Fruit fly (Drosophila melanogaster) whole organism: ENCODE data around the gene CG7362.

ENCODE experiments used
- CG8478 ChIP-seq: fragments of >200 bp; optimal IDR thresholded peaks from 2 replicates; lab custom pipeline; 2018; ENCODE audit warnings: inconsistent platforms
- Dll ChIP-seq: fragments of >200 bp; optimal IDR thresholded peaks from 2 replicates; lab custom pipeline; 2017
- EcR ChIP-seq, 2 experiments: fragments of >200 bp; optimal IDR thresholded peaks; 2 replicates each; lab custom pipeline; 2017; ENCODE audit warnings: missing biosample characterization in 2 of 2, missing genetic modification characterization in 2 of 2, missing genetic modification reagents in 2 of 2
- pan ChIP-seq: fragments of >200 bp; optimal IDR thresholded peaks from 2 replicates; lab custom pipeline; 2017
- psq ChIP-seq: fragments of >200 bp; optimal IDR thresholded peaks from 2 replicates; lab custom pipeline; 2017
- usp ChIP-seq: fragments of >200 bp; optimal IDR thresholded peaks from 2 replicates; lab custom pipeline; 2017; ENCODE audit warnings: missing biosample characterization, missing genetic modification characterization, mixed read lengths

The CG7362 gene

dm6 chr3R:14736674-14737073 is 17.6 kb downstream of the CG7362 start:
- TF ChIP-seq usp (GFP tag; lab: Kevin White, UChicago) (no peak), CG8478 (lab: Kevin White, UChicago) (no peak), EcR (GFP tag; optimal IDR thresholded peaks at IDR 0.05; lab: Kevin White, UChicago) (no peak), Dll (lab: Kevin White, UChicago) (no peak), psq (lab: Kevin White, UChicago) (no peak), pan (lab: Kevin White, UChicago) (no peak)

dm6 chr3R:14736001-14736400 is 18.3 kb downstream of the CG7362 start:
- TF ChIP-seq usp (GFP tag; lab: Kevin White, UChicago) (no peak), pan (lab: Kevin White, UChicago) (no peak), EcR (GFP tag; optimal IDR thresholded peaks at IDR 0.05; lab: Kevin White, UChicago) (no peak), Dll (lab: Kevin White, UChicago) (no peak), CG8478 (lab: Kevin White, UChicago) (no peak), psq (lab: Kevin White, UChicago) (no peak)

dm6 chr3R:14734623-14735392 is 19.5 kb downstream of the CG7362 start:
- no peak for TF ChIP-seq pan (lab: Kevin White, UChicago)
- no peak for TF ChIP-seq usp (GFP tag; lab: Kevin White, UChicago)
- TF ChIP-seq psq (lab: Kevin White, UChicago): no peak
- no peak for TF ChIP-seq Dll (lab: Kevin White, UChicago)
- no peak for TF ChIP-seq CG8478 (lab: Kevin White, UChicago)
- TF ChIP-seq EcR (GFP tag; optimal IDR thresholded peaks at IDR 0.05; lab: Kevin White, UChicago): no peak

dm6 chr3R:14733937-14734336 is 20.3 kb downstream of the CG7362 start:
- TF ChIP-seq CG8478 (lab: Kevin White, UChicago): no peak
- no peak for TF ChIP-seq Dll (lab: Kevin White, UChicago)

- TF ChIP-seq psq (lab: Kevin White, UChicago) (no peak), EcR (GFP tag; optimal IDR thresholded peaks at IDR 0.05; lab: Kevin White, UChicago) (no peak), CG8478 (lab: Kevin White, UChicago) (no peak), usp (GFP tag; lab: Kevin White, UChicago) (no peak), Dll (lab: Kevin White, UChicago) (no peak)
Measured at dm6 chr3R:14733425-14733824, 20.8 kb downstream of the CG7362 start.

- TF ChIP-seq Dll (lab: Kevin White, UChicago): no peak
- no peak for TF ChIP-seq usp (GFP tag; lab: Kevin White, UChicago)
- TF ChIP-seq pan (lab: Kevin White, UChicago): no peak
- TF ChIP-seq psq (lab: Kevin White, UChicago): no peak
- no peak for TF ChIP-seq CG8478 (lab: Kevin White, UChicago)
Measured at dm6 chr3R:14731781-14732100, 22.5 kb downstream of the CG7362 start.

DNA sequence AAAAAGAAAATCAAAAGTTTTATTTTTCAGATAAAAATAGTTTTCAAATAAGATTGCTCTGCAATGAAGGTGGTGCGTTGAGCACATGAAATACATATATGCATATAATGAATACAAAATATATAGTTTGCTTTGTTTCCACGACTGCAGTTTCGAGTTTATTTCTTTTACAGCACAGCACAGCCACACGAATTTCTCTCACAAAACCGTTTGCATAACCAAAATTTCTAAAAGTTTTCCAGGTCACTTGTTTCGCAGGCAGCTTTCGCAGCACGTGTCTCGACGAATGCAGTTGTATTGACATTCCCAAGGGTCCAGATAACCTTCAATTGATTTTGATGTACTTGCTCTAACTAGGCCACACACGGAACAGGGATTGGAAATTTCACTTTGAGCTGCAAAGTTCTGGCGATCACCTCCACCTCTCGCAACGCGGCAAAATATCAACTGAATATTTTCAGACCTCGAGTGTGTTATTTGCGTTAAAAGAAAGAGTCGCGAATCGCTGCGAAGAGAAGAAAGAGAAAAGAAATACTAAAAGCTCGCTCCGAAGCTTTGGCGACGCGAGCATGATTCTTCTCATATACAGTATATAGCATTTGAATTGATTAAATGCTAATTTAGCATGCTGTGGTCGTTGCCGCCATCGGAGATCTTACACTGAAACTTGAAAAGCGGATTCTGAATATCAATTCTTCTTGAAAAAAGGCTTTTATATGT is 23.0 kb downstream of the CG7362 start, which contains the start of gene CG7530:
Gene CG7530 (minus strand): TSS at position 449 of the 720 bp plus-strand sequence.
- TF ChIP-seq pan (lab: Kevin White, UChicago) (no peak), psq (lab: Kevin White, UChicago) (no peak), EcR (GFP tag; optimal IDR thresholded peaks at IDR 0.05; lab: Kevin White, UChicago) (no peak), usp (GFP tag; lab: Kevin White, UChicago) (no peak), CG8478 (lab: Kevin White, UChicago) (no peak), Dll (lab: Kevin White, UChicago) (no peak)

DNA sequence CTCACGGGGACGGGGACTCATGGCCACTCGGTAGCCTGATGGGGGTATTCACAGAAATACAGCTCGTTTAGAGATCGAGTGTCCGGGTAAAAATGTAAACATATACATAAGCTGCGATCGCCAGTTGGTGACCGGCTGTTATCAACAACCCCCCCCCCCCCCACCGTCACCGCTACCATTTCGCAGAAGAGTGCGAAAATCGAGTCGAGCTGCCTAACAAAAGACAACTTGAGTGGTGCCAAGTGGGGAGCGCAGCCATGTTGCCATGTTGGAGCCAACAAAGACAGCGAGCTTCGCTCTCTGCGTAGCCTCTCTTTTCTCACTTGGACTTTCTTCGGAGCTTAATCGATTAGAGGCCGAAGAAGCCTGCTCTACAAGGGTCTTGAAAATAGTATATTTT is 23.7 kb downstream of the CG7362 start:
- no peak for TF ChIP-seq EcR (GFP tag; optimal IDR thresholded peaks at IDR 0.05; lab: Kevin White, UChicago)
- TF ChIP-seq usp (GFP tag; lab: Kevin White, UChicago): no peak
- no peak for TF ChIP-seq psq (lab: Kevin White, UChicago)
- TF ChIP-seq CG8478 (lab: Kevin White, UChicago): no peak
- TF ChIP-seq pan (lab: Kevin White, UChicago): no peak
- no peak for TF ChIP-seq Dll (lab: Kevin White, UChicago)

DNA sequence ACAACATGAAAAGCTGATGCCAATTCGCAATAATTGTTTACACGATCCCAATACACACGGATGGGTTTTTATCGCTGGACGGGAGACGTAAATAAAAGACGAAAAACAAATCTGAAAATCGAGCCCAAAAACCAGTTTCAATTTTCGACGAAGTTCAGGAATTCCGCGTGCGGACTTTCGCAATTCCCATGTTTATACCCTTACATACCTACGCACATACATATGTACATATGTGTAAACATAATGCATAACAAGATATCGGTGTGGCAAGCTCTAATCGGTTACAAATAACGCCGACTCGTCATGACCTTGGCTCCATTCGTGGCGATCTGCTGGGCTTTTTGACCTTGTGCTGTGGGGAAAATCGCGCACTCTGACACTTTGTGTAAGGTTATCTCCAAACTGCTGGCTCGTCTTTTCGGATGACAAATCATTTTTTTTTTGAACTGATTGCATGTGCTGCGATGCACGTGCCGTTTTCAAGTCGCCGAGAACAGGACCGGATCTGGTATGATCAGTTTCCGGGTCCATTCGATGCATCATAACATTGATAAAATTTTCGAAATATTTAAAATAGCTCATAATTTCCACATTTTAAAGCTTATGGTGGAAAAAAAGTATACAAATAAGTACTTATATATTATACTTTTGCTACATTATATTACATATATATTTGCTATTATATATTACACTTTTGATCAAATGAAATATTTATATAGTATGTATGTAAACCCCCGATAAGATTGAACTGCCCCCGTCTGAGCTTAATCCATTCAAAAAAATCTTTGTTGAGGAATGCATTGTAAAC is 24.4 kb downstream of the CG7362 start:
- no peak for TF ChIP-seq usp (GFP tag; lab: Kevin White, UChicago)
- TF ChIP-seq psq (lab: Kevin White, UChicago): no peak
- TF ChIP-seq EcR (GFP tag; optimal IDR thresholded peaks at IDR 0.05; lab: Kevin White, UChicago): no peak
- no peak for TF ChIP-seq pan (lab: Kevin White, UChicago)
- no peak for TF ChIP-seq Dll (lab: Kevin White, UChicago)
- TF ChIP-seq CG8478 (lab: Kevin White, UChicago): no peak

DNA sequence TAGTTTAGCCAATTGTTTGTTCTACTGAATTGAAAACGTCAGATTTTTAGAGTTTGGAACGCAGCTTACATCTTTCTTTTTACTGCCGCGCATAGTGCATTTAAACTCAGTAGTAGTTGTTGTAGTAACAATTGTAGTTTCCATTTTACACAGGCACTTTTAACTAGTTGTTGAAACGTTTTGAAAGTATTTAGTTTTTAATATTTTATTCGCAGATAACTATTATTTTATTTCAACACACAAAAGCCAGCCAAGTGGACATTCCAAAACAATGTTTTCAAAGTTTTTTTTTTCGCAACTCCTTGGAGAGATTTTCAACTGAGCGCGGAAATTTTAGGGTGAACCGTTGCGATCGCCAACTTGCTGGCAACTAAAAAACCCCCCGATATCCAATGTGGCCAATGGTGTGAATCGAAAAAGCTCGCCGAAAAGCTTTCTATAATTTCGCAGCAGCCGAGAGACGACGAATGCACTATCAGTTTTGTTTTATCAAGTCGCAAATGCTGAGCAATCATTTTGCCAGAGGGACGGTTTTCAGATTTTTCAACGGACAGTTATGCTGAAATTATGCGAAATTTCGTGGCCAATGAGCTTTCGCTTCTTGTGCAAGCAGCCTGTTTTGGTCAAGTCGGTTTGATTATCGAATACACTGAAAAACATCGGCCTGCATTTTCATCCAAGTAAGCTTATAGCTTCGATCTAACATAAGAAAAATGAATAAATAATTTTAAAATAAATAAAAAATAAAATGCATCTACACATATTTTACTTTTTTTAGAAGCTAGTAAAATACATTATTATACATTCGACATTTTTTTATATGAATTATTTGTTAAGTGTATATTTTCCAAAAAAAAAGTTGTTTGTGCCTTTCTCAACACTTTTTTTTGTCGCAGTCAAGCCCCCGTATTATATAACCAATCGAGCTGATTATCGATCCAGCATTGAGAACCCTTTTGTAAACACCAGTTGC is 25.3 kb downstream of the CG7362 start:
- TF ChIP-seq Dll (lab: Kevin White, UChicago) (no peak), psq (lab: Kevin White, UChicago) (no peak), usp (GFP tag; lab: Kevin White, UChicago) (no peak), CG8478 (lab: Kevin White, UChicago) (no peak), EcR (GFP tag; optimal IDR thresholded peaks at IDR 0.05; lab: Kevin White, UChicago) (no peak), pan (lab: Kevin White, UChicago) (no peak)
